Fruit fly (Drosophila melanogaster) whole organism, prepupa: ENCODE measurements around the gene CG4686.
A peak's percentile ranks its signal among the peaks of the same experiment; 100 is the strongest.

ENCODE experiments used
- CG10631 ChIP-seq: fragments of 200-800 bp; sonication (Bioruptor generic); optimal IDR thresholded peaks from 2 replicates; lab custom pipeline; 2016; ENCODE audit warnings: missing biosample characterization, missing genetic modification characterization
- CG11294 ChIP-seq: fragments of 200-800 bp; sonication (Bioruptor generic); IDR thresholded peaks from 2 replicates; pipeline ENCODE4 v1.3.6; 2022; ENCODE audit warnings: missing biosample characterization, missing genetic modification characterization
- CG11762 ChIP-seq: fragments of 200-800 bp; sonication (Bioruptor generic); optimal IDR thresholded peaks from 3 replicates; lab custom pipeline; 2016; ENCODE audit warnings: missing biosample characterization, missing genetic modification characterization; ENCODE audit not compliant: insufficient read depth
- CG11902 ChIP-seq: fragments of 200-800 bp; sonication (Bioruptor generic); optimal IDR thresholded peaks from 3 replicates; lab custom pipeline; 2016; ENCODE audit warnings: missing biosample characterization, missing genetic modification characterization
- CG15336 ChIP-seq: fragments of 200-800 bp; sonication (Bioruptor generic); IDR thresholded peaks from 2 replicates; pipeline ENCODE4 v1.3.6; 2022; ENCODE audit warnings: missing biosample characterization, missing genetic modification characterization
- CG16779 ChIP-seq: fragments of 200-800 bp; sonication (Bioruptor generic); optimal IDR thresholded peaks from 3 replicates; lab custom pipeline; 2017; ENCODE audit warnings: missing biosample characterization, mild to moderate bottlenecking, missing genetic modification characterization
- CG3032 ChIP-seq: fragments of 200-800 bp; optimal IDR thresholded peaks from 2 replicates; lab custom pipeline; 2019; ENCODE audit warnings: missing biosample characterization, mild to moderate bottlenecking, missing genetic modification characterization, moderate library complexity
- CG31627 ChIP-seq: fragments of 200-800 bp; sonication (Bioruptor generic); optimal IDR thresholded peaks from 3 replicates; lab custom pipeline; 2016; ENCODE audit warnings: missing biosample characterization, missing genetic modification characterization
- CG32006 ChIP-seq: fragments of 200-800 bp; sonication (Bioruptor generic); optimal IDR thresholded peaks from 3 replicates; lab custom pipeline; 2017; ENCODE audit warnings: missing biosample characterization, mild to moderate bottlenecking, missing genetic modification characterization
- CG3919 ChIP-seq: fragments of 200-800 bp; sonication (Bioruptor generic); optimal IDR thresholded peaks from 3 replicates; lab custom pipeline; 2016; ENCODE audit warnings: missing biosample characterization, missing genetic modification characterization
- CG4318 ChIP-seq: fragments of 200-800 bp; sonication (Bioruptor generic); optimal IDR thresholded peaks from 3 replicates; lab custom pipeline; 2017; ENCODE audit warnings: missing biosample characterization, mild to moderate bottlenecking, missing genetic modification characterization
- CG6276 ChIP-seq: fragments of 200-800 bp; sonication (Bioruptor generic); optimal IDR thresholded peaks from 2 replicates; lab custom pipeline; 2017; ENCODE audit warnings: missing biosample characterization, mild to moderate bottlenecking, missing genetic modification characterization
- CG6792 ChIP-seq: fragments of 200-800 bp; sonication (Bioruptor generic); optimal IDR thresholded peaks from 3 replicates; lab custom pipeline; 2016; ENCODE audit warnings: missing biosample characterization, missing genetic modification characterization
- CG6808 ChIP-seq: fragments of 200-800 bp; sonication (Bioruptor generic); optimal IDR thresholded peaks from 3 replicates; lab custom pipeline; 2017; ENCODE audit warnings: missing biosample characterization, missing genetic modification characterization, mild to moderate bottlenecking, moderate library complexity, missing genetic modification reagents
- CG6854 ChIP-seq: fragments of 200-800 bp; sonication (Bioruptor generic); optimal IDR thresholded peaks from 2 replicates; lab custom pipeline; 2017; ENCODE audit warnings: missing biosample characterization, mild to moderate bottlenecking, missing genetic modification characterization
- CG7368 ChIP-seq: fragments of 200-800 bp; sonication (Bioruptor generic); optimal IDR thresholded peaks from 3 replicates; lab custom pipeline; 2016; ENCODE audit warnings: missing biosample characterization, missing genetic modification characterization
- CG8319 ChIP-seq: fragments of 200-800 bp; sonication (Bioruptor generic); optimal IDR thresholded peaks from 3 replicates; lab custom pipeline; 2016; ENCODE audit warnings: missing biosample characterization, missing genetic modification characterization
- CG8632 ChIP-seq: fragments of 200-800 bp; sonication (Bioruptor generic); optimal IDR thresholded peaks from 3 replicates; lab custom pipeline; 2016; ENCODE audit warnings: missing biosample characterization, missing genetic modification characterization
- Eip93F ChIP-seq: fragments of 200-800 bp; sonication (Bioruptor generic); optimal IDR thresholded peaks from 2 replicates; lab custom pipeline; 2016; ENCODE audit warnings: missing biosample characterization, mild to moderate bottlenecking, missing genetic modification characterization
- Ets21C ChIP-seq: fragments of 200-800 bp; sonication (Bioruptor generic); optimal IDR thresholded peaks from 3 replicates; lab custom pipeline; 2016; ENCODE audit warnings: missing biosample characterization, missing genetic modification characterization
- Ets96B ChIP-seq: fragments of 200-800 bp; optimal IDR thresholded peaks from 2 replicates; lab custom pipeline; 2019; ENCODE audit warnings: missing biosample characterization, mild to moderate bottlenecking, missing genetic modification characterization, moderate library complexity
- Hr38 ChIP-seq: sonication (Bioruptor generic); optimal IDR thresholded peaks from 2 replicates; lab custom pipeline; 2016; ENCODE audit warnings: missing biosample characterization, missing genetic modification characterization
- Hr39 ChIP-seq: fragments of 200-800 bp; sonication (Bioruptor generic); optimal IDR thresholded peaks from 2 replicates; lab custom pipeline; 2016; ENCODE audit warnings: missing biosample characterization, missing genetic modification characterization
- Hr4 ChIP-seq: fragments of 200-800 bp; sonication (Bioruptor generic); optimal IDR thresholded peaks from 3 replicates; lab custom pipeline; 2016; ENCODE audit warnings: missing biosample characterization, missing genetic modification characterization
- Met ChIP-seq: fragments of 200-800 bp; sonication (Bioruptor generic); optimal IDR thresholded peaks from 3 replicates; lab custom pipeline; 2016; ENCODE audit warnings: missing biosample characterization, missing genetic modification characterization
- OdsH ChIP-seq: fragments of 200-800 bp; sonication (Bioruptor generic); optimal IDR thresholded peaks from 3 replicates; lab custom pipeline; 2016; ENCODE audit warnings: missing biosample characterization, missing genetic modification characterization
- Sox102F ChIP-seq: fragments of 200-800 bp; sonication (Bioruptor generic); optimal IDR thresholded peaks from 2 replicates; lab custom pipeline; 2016; ENCODE audit warnings: missing biosample characterization, mild to moderate bottlenecking, missing genetic modification characterization
- acj6 ChIP-seq: fragments of 200-800 bp; sonication (Bioruptor generic); optimal IDR thresholded peaks from 3 replicates; lab custom pipeline; 2016; ENCODE audit warnings: missing biosample characterization, missing genetic modification characterization
- dac ChIP-seq: fragments of 200-800 bp; sonication (Bioruptor generic); optimal IDR thresholded peaks from 2 replicates; lab custom pipeline; 2017; ENCODE audit warnings: missing biosample characterization, mild to moderate bottlenecking, missing genetic modification characterization
- eg ChIP-seq: fragments of 200-800 bp; sonication (Bioruptor generic); IDR thresholded peaks from 3 replicates; pipeline ENCODE4 v1.3.6; 2022; ENCODE audit warnings: missing biosample characterization, missing genetic modification characterization
- esn ChIP-seq: fragments of 200-800 bp; sonication (Bioruptor generic); optimal IDR thresholded peaks from 2 replicates; lab custom pipeline; 2016; ENCODE audit warnings: missing biosample characterization, mild to moderate bottlenecking, missing genetic modification characterization, moderate library complexity
- fkh ChIP-seq: fragments of 200-800 bp; sonication (Bioruptor generic); optimal IDR thresholded peaks from 3 replicates; lab custom pipeline; 2017; ENCODE audit warnings: missing biosample characterization, mild to moderate bottlenecking, missing genetic modification characterization, moderate library complexity
- lz ChIP-seq: fragments of 200-800 bp; sonication (Bioruptor generic); optimal IDR thresholded peaks from 3 replicates; lab custom pipeline; 2016; ENCODE audit warnings: missing biosample characterization, missing genetic modification characterization
- net ChIP-seq: fragments of 200-800 bp; sonication (Bioruptor generic); optimal IDR thresholded peaks from 3 replicates; lab custom pipeline; 2016; ENCODE audit warnings: missing biosample characterization, missing genetic modification characterization
- pdm3 ChIP-seq: fragments of 200-800 bp; sonication (Bioruptor generic); optimal IDR thresholded peaks from 3 replicates; lab custom pipeline; 2016; ENCODE audit warnings: missing biosample characterization, missing genetic modification characterization
- svp ChIP-seq: fragments of 200-800 bp; sonication (Bioruptor generic); peaks from one replicate; lab custom pipeline; 2016; ENCODE audit warnings: missing biosample characterization, missing genetic modification characterization
- topi ChIP-seq: fragments of 200-800 bp; sonication (Bioruptor generic); optimal IDR thresholded peaks from 3 replicates; lab custom pipeline; 2016; ENCODE audit warnings: missing biosample characterization, missing genetic modification characterization
- vri ChIP-seq: fragments of 200-800 bp; sonication (Bioruptor generic); optimal IDR thresholded peaks from 3 replicates; lab custom pipeline; 2016; ENCODE audit warnings: missing biosample characterization, mild to moderate bottlenecking, missing genetic modification characterization

The CG4686 gene

dm6 chr3R:19877427-19878076 lies 13.3 kb downstream of the CG4686 start, which contains the start of the genes CG17186 and Arc42 (continued):
- TF ChIP-seq CG15336, result 0 out of 2 replicates have a peak, but pooled peaks have one; percentile 15
- TF ChIP-seq CG11762 (GFP tag; lab: Kevin White, UChicago), result no peak
- peak; percentile 43 for TF ChIP-seq fkh (GFP tag; lab: Kevin White, UChicago)
- TF ChIP-seq Met (GFP tag; lab: Kevin White, UChicago), result peak; percentile 46
- TF ChIP-seq CG11294 (GFP tag; lab: Robert Waterston, UW), result no peak
- TF ChIP-seq CG6854 (GFP tag; lab: Kevin White, UChicago), result peak; percentile 47
- TF ChIP-seq CG6808 (GFP tag; lab: Kevin White, UChicago), result peak; percentile 79
- TF ChIP-seq CG6276, result peak; percentile 78
- peak; percentile 3 for TF ChIP-seq net (GFP tag; lab: Kevin White, UChicago)
- peak; percentile 46 for TF ChIP-seq lz
- peak; percentile 17 for TF ChIP-seq CG3919 (GFP tag; lab: Kevin White, UChicago)
- TF ChIP-seq Sox102F (GFP tag; lab: Kevin White, UChicago), result peak; percentile 13
- TF ChIP-seq esn, result peak; percentile 42
- no peak for TF ChIP-seq Ets21C (GFP tag; lab: Kevin White, UChicago)
- TF ChIP-seq Ets96B (tag; lab: Kevin White, UChicago), result no peak
- TF ChIP-seq Hr39 (GFP tag; lab: Kevin White, UChicago), result peak; percentile 6
- TF ChIP-seq Hr4, result peak; percentile 15
- peak; percentile 1 for TF ChIP-seq CG31627
- TF ChIP-seq CG4318, result no peak
- no peak for TF ChIP-seq pdm3 (GFP tag; lab: Kevin White, UChicago)
- no peak for TF ChIP-seq CG6792
- no peak for TF ChIP-seq Eip93F
- TF ChIP-seq CG11902, result no peak
- no peak for TF ChIP-seq CG7368 (GFP tag; lab: Kevin White, UChicago)
- TF ChIP-seq dac (GFP tag; lab: Kevin White, UChicago), result no peak
- TF ChIP-seq vri, result peak; percentile 39
- no peak for TF ChIP-seq CG32006 (GFP tag; lab: Kevin White, UChicago)
- peak; percentile 21 for TF ChIP-seq topi (GFP tag; lab: Kevin White, UChicago)
- no peak for TF ChIP-seq CG8632 (GFP tag; lab: Kevin White, UChicago)
- TF ChIP-seq CG8319, result peak; percentile 30
- peak; percentile 41; the same call in 1 of the 3 replicates for TF ChIP-seq eg (GFP tag; lab: Robert Waterston, UW)
- peak; percentile 62 for TF ChIP-seq CG16779 (tag; lab: Kevin White, UChicago)
- peak; percentile 19 for TF ChIP-seq acj6 (GFP tag; lab: Kevin White, UChicago)
- TF ChIP-seq OdsH, result peak; percentile 41
- no peak for TF ChIP-seq CG10631 (GFP tag; lab: Kevin White, UChicago)
- no peak for TF ChIP-seq svp
- no peak for TF ChIP-seq CG3032 (tag; lab: Kevin White, UChicago)

- TF ChIP-seq eg (GFP tag; lab: Robert Waterston, UW), result no peak
- TF ChIP-seq acj6 (GFP tag; lab: Kevin White, UChicago), result no peak
- no peak for TF ChIP-seq Ets21C (GFP tag; lab: Kevin White, UChicago)
- TF ChIP-seq Hr38 (GFP tag; lab: Kevin White, UChicago), result no peak
- peak; percentile 16 for TF ChIP-seq CG6854 (GFP tag; lab: Kevin White, UChicago)
- TF ChIP-seq fkh (GFP tag; lab: Kevin White, UChicago), result peak; percentile 20
- no peak for TF ChIP-seq Hr4
- no peak for TF ChIP-seq CG8319
- no peak for TF ChIP-seq CG3919 (GFP tag; lab: Kevin White, UChicago)
Observed at dm6 chr3R:19879470-19880052, 15.3 kb downstream of the CG4686 start, which contains the start of gene Ask1. Ask1 (plus strand) TSS chr3R:19879719.
